Fruit fly (Drosophila melanogaster) S2 (cell line): ENCODE results near the gene Pss.
A peak's percentile ranks its signal among the peaks of the same experiment; 100 is the strongest.

Experiments
- CG8478 ChIP-seq: fragments of >200 bp; optimal IDR thresholded peaks from 2 replicates; lab custom pipeline; 2018
- CTCF ChIP-seq, 2 experiments: fragments of >200 bp; optimal IDR thresholded peaks; 2 replicates each; lab custom pipeline; 2018

The Pss gene

DNA sequence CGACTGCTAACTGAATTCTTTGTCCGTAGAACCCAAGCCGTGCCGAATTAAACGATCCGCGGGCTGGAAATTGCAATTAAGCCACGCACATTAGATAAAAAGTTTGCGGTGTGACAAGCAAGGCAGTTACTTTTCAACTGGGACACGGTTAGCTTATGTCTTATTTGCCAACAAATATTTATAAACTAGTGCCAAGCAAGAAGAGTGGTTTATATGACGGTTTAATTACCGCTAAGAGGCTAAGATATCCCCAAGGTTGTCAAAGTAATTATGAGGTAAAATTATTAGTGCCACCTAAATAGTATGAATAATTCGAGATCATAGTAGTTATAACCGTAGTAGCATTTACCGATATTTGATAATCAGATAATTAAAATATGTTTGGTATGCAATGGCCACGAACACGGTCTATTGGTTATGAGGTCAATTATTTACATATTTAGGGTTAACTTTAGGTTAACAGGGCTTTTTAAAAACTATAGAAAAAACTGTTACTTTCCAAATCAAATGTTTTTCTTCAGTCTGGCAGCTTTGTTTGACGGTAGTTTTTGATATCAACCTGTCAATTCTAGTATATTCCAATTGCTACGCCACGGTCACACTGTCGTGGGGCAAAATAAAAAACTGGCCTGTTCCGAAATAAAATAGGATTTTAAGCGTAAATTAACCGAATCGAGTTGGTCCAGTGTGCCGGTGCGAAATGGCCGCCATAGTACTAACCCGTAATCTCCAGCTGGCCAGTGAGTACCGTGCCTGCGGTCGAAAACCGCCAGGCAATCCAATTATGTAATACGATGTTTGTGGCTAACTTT, 31.0 kb downstream of the Pss start, which contains the start of gene ZnT77C:
Gene ZnT77C (minus strand): TSS at position 142 of the 812 bp plus-strand sequence.
- TF ChIP-seq CG8478 (lab: Kevin White, UChicago) (no peak), CTCF (optimal IDR thresholded peaks at IDR 0.05; lab: Kevin White, UChicago) (peak in 1 of 2 experiments; percentile 27)

- TF ChIP-seq CTCF (optimal IDR thresholded peaks at IDR 0.05; lab: Kevin White, UChicago) (no peak), CG8478 (lab: Kevin White, UChicago) (no peak)
Observed at dm6 chr3L:20494262-20494601, 31.7 kb downstream of the Pss start.

- TF ChIP-seq CTCF (optimal IDR thresholded peaks at IDR 0.05; lab: Kevin White, UChicago): no peak
- TF ChIP-seq CG8478 (lab: Kevin White, UChicago): no peak
Observed at dm6 chr3L:20493417-20494261, 32.3 kb downstream of the Pss start.

- TF ChIP-seq CTCF (optimal IDR thresholded peaks at IDR 0.05; lab: Kevin White, UChicago): no peak
- no peak for TF ChIP-seq CG8478 (lab: Kevin White, UChicago)
Observed at dm6 chr3L:20491525-20492132, 34.3 kb downstream of the Pss start, which contains the start of gene ND-39. TSS of gene ND-39 (plus strand) at chr3L:20492082.

DNA sequence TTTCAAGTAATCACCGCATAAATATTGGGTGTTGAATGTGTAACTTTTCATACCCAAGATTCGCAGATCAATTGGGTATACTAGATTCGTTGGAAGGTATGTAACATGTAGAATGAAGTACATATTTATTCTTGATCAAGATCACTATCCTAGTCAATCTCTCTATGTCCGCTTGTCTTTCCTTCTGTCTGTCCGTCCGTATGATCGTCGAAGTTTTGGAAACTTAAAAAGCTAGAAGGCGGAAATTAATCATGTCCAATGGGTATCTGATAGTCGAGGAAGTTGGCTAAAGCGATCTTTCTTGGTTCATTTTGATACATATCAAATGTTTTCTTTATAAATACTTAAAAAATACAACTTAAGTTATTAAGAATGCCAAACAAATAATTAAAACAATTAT, 38.3 kb downstream of the Pss start:
- no peak for TF ChIP-seq CTCF (optimal IDR thresholded peaks at IDR 0.05; lab: Kevin White, UChicago)

dm6 chr3L:20474789-20475208, 51.2 kb downstream of the Pss start:
- no peak for TF ChIP-seq CG8478 (lab: Kevin White, UChicago)
- TF ChIP-seq CTCF (optimal IDR thresholded peaks at IDR 0.05; lab: Kevin White, UChicago): no peak

- TF ChIP-seq CTCF (optimal IDR thresholded peaks at IDR 0.05; lab: Kevin White, UChicago) (no peak), CG8478 (lab: Kevin White, UChicago) (no peak)
Observed at dm6 chr3L:20474197-20474788, 51.7 kb downstream of the Pss start, which contains the start of gene isoQC. TSS of gene isoQC (plus strand) at chr3L:20474466.

- TF ChIP-seq CG8478 (lab: Kevin White, UChicago) (no peak), CTCF (optimal IDR thresholded peaks at IDR 0.05; lab: Kevin White, UChicago) (no peak)
Observed at dm6 chr3L:20473021-20473799, 52.8 kb downstream of the Pss start, which contains the start of the genes CG32428 and CG5969. TSS of gene CG32428 (minus strand) at chr3L:20473723. TSS of gene CG5969 (plus strand) at chr3L:20473783.

dm6 chr3L:20472607-20473006, 53.4 kb downstream of the Pss start:
- TF ChIP-seq CG8478 (lab: Kevin White, UChicago): no peak
- TF ChIP-seq CTCF (optimal IDR thresholded peaks at IDR 0.05; lab: Kevin White, UChicago): no peak
